Fruit fly (Drosophila melanogaster) whole organism, embryonic: ENCODE data around the gene LPCAT.

Source experiments
- Atf6 ChIP-seq: fragments of 200-800 bp; sonication (Bioruptor generic); IDR thresholded peaks from 2 replicates; pipeline ENCODE4 v1.3.6; 2022; ENCODE audit warnings: missing biosample characterization, missing genetic modification characterization
- BtbVII ChIP-seq: fragments of 200-800 bp; sonication (Bioruptor generic); optimal IDR thresholded peaks from 3 replicates; lab custom pipeline; 2017; ENCODE audit warnings: missing biosample characterization, mild to moderate bottlenecking, missing genetic modification characterization
- CG10147 ChIP-seq: fragments of 200-800 bp; sonication (Bioruptor generic); optimal IDR thresholded peaks from 2 replicates; lab custom pipeline; 2019; ENCODE audit warnings: missing biosample characterization, mild to moderate bottlenecking, missing genetic modification characterization, moderate library complexity
- CG10959 ChIP-seq: fragments of 200-800 bp; sonication (Bioruptor generic); IDR thresholded peaks from 2 replicates; pipeline ENCODE4 v1.3.6; 2022; ENCODE audit warnings: missing biosample characterization, missing genetic modification characterization
- CG11504 ChIP-seq: fragments of 200-800 bp; sonication (Bioruptor generic); optimal IDR thresholded peaks from 3 replicates; lab custom pipeline; 2019; ENCODE audit warnings: missing biosample characterization, mild to moderate bottlenecking, missing genetic modification characterization, moderate library complexity
- CG12104 ChIP-seq: fragments of 200-800 bp; sonication (Bioruptor generic); optimal IDR thresholded peaks from 3 replicates; lab custom pipeline; 2016; ENCODE audit warnings: missing biosample characterization, missing genetic modification characterization
- CG12236 ChIP-seq: fragments of 200-800 bp; sonication (Bioruptor generic); optimal IDR thresholded peaks from 2 replicates; lab custom pipeline; 2016; ENCODE audit warnings: missing biosample characterization, missing genetic modification characterization
- CG12659 ChIP-seq: fragments of 200-800 bp; sonication (Bioruptor generic); optimal IDR thresholded peaks from 3 replicates; lab custom pipeline; 2017; ENCODE audit warnings: mild to moderate bottlenecking, missing biosample characterization, missing genetic modification reagents, missing genetic modification characterization
- CG13123 ChIP-seq: fragments of 200-800 bp; sonication (Bioruptor generic); optimal IDR thresholded peaks from 2 replicates; lab custom pipeline; 2016; ENCODE audit warnings: missing biosample characterization, missing genetic modification characterization
- CG13296 ChIP-seq: fragments of 200-800 bp; sonication (Bioruptor generic); optimal IDR thresholded peaks from 3 replicates; lab custom pipeline; 2018; ENCODE audit warnings: missing biosample characterization, mild to moderate bottlenecking, missing genetic modification characterization
- CG15514 ChIP-seq: fragments of 200-800 bp; sonication (Bioruptor generic); optimal IDR thresholded peaks from 3 replicates; lab custom pipeline; 2017; ENCODE audit warnings: missing biosample characterization, missing genetic modification characterization, mild to moderate bottlenecking, moderate library complexity, missing genetic modification reagents
- CG15601 ChIP-seq: fragments of 200-800 bp; sonication (Bioruptor generic); optimal IDR thresholded peaks from 3 replicates; lab custom pipeline; 2019; ENCODE audit warnings: missing biosample characterization, mild to moderate bottlenecking, missing genetic modification characterization, moderate library complexity
- CG1603 ChIP-seq: fragments of 200-800 bp; sonication (Bioruptor generic); optimal IDR thresholded peaks from 2 replicates; lab custom pipeline; 2019; ENCODE audit warnings: missing biosample characterization, mild to moderate bottlenecking, missing genetic modification characterization, moderate library complexity
- CG1647 ChIP-seq: fragments of 200-800 bp; sonication (Bioruptor generic); optimal IDR thresholded peaks from 3 replicates; lab custom pipeline; 2016; ENCODE audit warnings: missing biosample characterization, missing genetic modification characterization
- CG16779 ChIP-seq: fragments of 200-800 bp; sonication (Bioruptor generic); IDR thresholded peaks from 2 replicates; pipeline ENCODE4 v1.3.6; 2022; ENCODE audit warnings: missing biosample characterization, missing genetic modification characterization
- CG17359 ChIP-seq: fragments of 200-800 bp; sonication (Bioruptor generic); optimal IDR thresholded peaks from 3 replicates; lab custom pipeline; 2018; ENCODE audit warnings: missing biosample characterization, mild to moderate bottlenecking, missing genetic modification characterization, moderate library complexity
- CG18599 ChIP-seq: fragments of 200-800 bp; sonication (Bioruptor generic); optimal IDR thresholded peaks from 3 replicates; lab custom pipeline; 2017; ENCODE audit warnings: missing biosample characterization, missing genetic modification characterization, mild to moderate bottlenecking, moderate library complexity, missing genetic modification reagents
- CG31388 ChIP-seq: fragments of 200-800 bp; sonication (Bioruptor generic); optimal IDR thresholded peaks from 2 replicates; lab custom pipeline; 2016; ENCODE audit warnings: missing biosample characterization, missing genetic modification characterization
- CG43689 ChIP-seq: fragments of 200-800 bp; sonication (Bioruptor generic); IDR thresholded peaks from 2 replicates; pipeline ENCODE4 v1.3.6; 2022; ENCODE audit warnings: missing biosample characterization, missing genetic modification characterization
- CG7928 ChIP-seq: fragments of 200-800 bp; sonication (Bioruptor generic); optimal IDR thresholded peaks from 2 replicates; lab custom pipeline; 2017; ENCODE audit warnings: missing biosample characterization, mild to moderate bottlenecking, missing genetic modification characterization
- CG9932 ChIP-seq: fragments of 200-800 bp; sonication (Bioruptor generic); IDR thresholded peaks from 2 replicates; pipeline ENCODE4 v1.3.6; 2022; ENCODE audit warnings: missing biosample characterization, missing genetic modification characterization
- CkIIα-i1 ChIP-seq: fragments of 200-800 bp; sonication (Bioruptor generic); IDR thresholded peaks from 2 replicates; pipeline ENCODE4 v1.3.6; 2022; ENCODE audit warnings: missing biosample characterization, missing genetic modification characterization
- Dfd ChIP-seq, 2 experiments: fragments of >200 bp; optimal IDR thresholded peaks; 2 replicates each; lab custom pipeline; 2017; ENCODE audit warnings: missing biosample characterization in 2 of 2, missing genetic modification characterization in 2 of 2
- Dip3 ChIP-seq: fragments of 200-800 bp; sonication (Bioruptor generic); optimal IDR thresholded peaks from 3 replicates; lab custom pipeline; 2016; ENCODE audit warnings: missing biosample characterization, missing genetic modification characterization
- Doc3 ChIP-seq: fragments of 200-800 bp; sonication (Bioruptor generic); IDR thresholded peaks from 3 replicates; pipeline ENCODE4 v1.3.6; 2022; ENCODE audit warnings: missing biosample characterization, missing genetic modification characterization; ENCODE audit not compliant: partially characterized antibody
- E2f1 ChIP-seq: fragments of 200-800 bp; sonication (Bioruptor generic); IDR thresholded peaks from 2 replicates; pipeline ENCODE4 v1.3.6; 2022; ENCODE audit warnings: missing biosample characterization, missing genetic modification characterization
- HmgD ChIP-seq: fragments of 200-800 bp; sonication (Bioruptor generic); optimal IDR thresholded peaks from 3 replicates; lab custom pipeline; 2016; ENCODE audit warnings: missing biosample characterization, missing genetic modification characterization
- Max ChIP-seq: fragments of 200-800 bp; sonication (Bioruptor generic); optimal IDR thresholded peaks from 2 replicates; lab custom pipeline; 2016; ENCODE audit warnings: missing biosample characterization, mild to moderate bottlenecking, missing genetic modification characterization
- Med ChIP-seq: fragments of 200-800 bp; sonication (Bioruptor generic); peaks from one replicate; lab custom pipeline; 2016; ENCODE audit warnings: missing biosample characterization, missing genetic modification characterization, mild to moderate bottlenecking, inconsistent platforms, moderate library complexity
- NFAT ChIP-seq: fragments of 200-800 bp; sonication (Bioruptor generic); IDR thresholded peaks from 2 replicates; pipeline ENCODE4 v1.3.6; 2022; ENCODE audit warnings: missing biosample characterization, missing genetic modification characterization
- Sry-β ChIP-seq: fragments of 200-800 bp; sonication (Bioruptor generic); optimal IDR thresholded peaks from 2 replicates; lab custom pipeline; 2018; ENCODE audit warnings: missing biosample characterization, mild to moderate bottlenecking, missing genetic modification characterization, moderate library complexity
- Xbp1 ChIP-seq: fragments of 200-800 bp; sonication (Bioruptor generic); optimal IDR thresholded peaks from 3 replicates; lab custom pipeline; 2016; ENCODE audit warnings: missing biosample characterization, mild to moderate bottlenecking, missing genetic modification characterization
- cato ChIP-seq: fragments of 200-800 bp; sonication (Bioruptor generic); optimal IDR thresholded peaks from 2 replicates; lab custom pipeline; 2016; ENCODE audit warnings: missing biosample characterization, missing genetic modification characterization, borderline replicate concordance
- chm ChIP-seq: fragments of 200-800 bp; sonication (Bioruptor generic); IDR thresholded peaks from 2 replicates; pipeline ENCODE4 v1.3.6; 2022; ENCODE audit warnings: missing biosample characterization, missing genetic modification characterization
- eyg ChIP-seq: fragments of 200-800 bp; sonication (Bioruptor generic); optimal IDR thresholded peaks from 3 replicates; lab custom pipeline; 2016; ENCODE audit warnings: missing biosample characterization, missing genetic modification characterization
- gce ChIP-seq: fragments of 200-800 bp; sonication (Bioruptor generic); IDR thresholded peaks from 3 replicates; pipeline ENCODE4 v1.3.6; 2022; ENCODE audit warnings: missing biosample characterization, missing genetic modification characterization
- gro ChIP-seq: fragments of 200-800 bp; sonication (Bioruptor generic); optimal IDR thresholded peaks from 2 replicates; lab custom pipeline; 2016; ENCODE audit warnings: missing biosample characterization, missing genetic modification characterization
- gsb ChIP-seq: fragments of 200-800 bp; sonication (Bioruptor generic); IDR thresholded peaks from 2 replicates; pipeline ENCODE4 v1.3.6; 2022; ENCODE audit warnings: missing biosample characterization, missing genetic modification characterization
- inv ChIP-seq: fragments of 200-800 bp; sonication (Bioruptor generic); IDR thresholded peaks from 2 replicates; pipeline ENCODE4 v1.3.6; 2022; ENCODE audit warnings: missing biosample characterization, missing genetic modification characterization; ENCODE audit not compliant: partially characterized antibody
- nerfin-2 ChIP-seq: fragments of 200-800 bp; sonication (Bioruptor generic); IDR thresholded peaks from 2 replicates; pipeline ENCODE4 v1.3.6; 2022; ENCODE audit warnings: missing biosample characterization, missing genetic modification characterization; ENCODE audit not compliant: partially characterized antibody
- otp ChIP-seq: fragments of 200-800 bp; sonication (Bioruptor generic); IDR thresholded peaks from 3 replicates; pipeline ENCODE4, ENCODE4 v1.3.6; 2022; ENCODE audit warnings: missing biosample characterization, missing genetic modification characterization
- pan ChIP-seq, 4 experiments: fragments of >200 bp in 3 of 4; fragments of 200-800 bp in 1 of 4; sonication (Bioruptor generic) in 1 of 4; optimal IDR thresholded peaks in 3 of 4; IDR thresholded peaks in 1 of 4; 2 replicates each; pipeline versions ENCODE4 v1.3.6 to Lab custom; 2017 to 2022; ENCODE audit warnings: missing biosample characterization in 2 of 4, missing genetic modification characterization in 2 of 4, mixed read lengths in 1 of 4
- peb ChIP-seq: fragments of 200-800 bp; sonication (Bioruptor generic); IDR thresholded peaks from 2 replicates; pipeline ENCODE4 v1.3.6; 2022; ENCODE audit warnings: missing biosample characterization, missing genetic modification characterization
- psq ChIP-seq: fragments of 200-800 bp; sonication (Bioruptor generic); optimal IDR thresholded peaks from 2 replicates; lab custom pipeline; 2017; ENCODE audit warnings: missing biosample characterization, missing genetic modification characterization
- schlank ChIP-seq: fragments of 200-800 bp; sonication (Bioruptor generic); optimal IDR thresholded peaks from 2 replicates; lab custom pipeline; 2018; ENCODE audit warnings: missing biosample characterization, mild to moderate bottlenecking, missing genetic modification characterization
- tup ChIP-seq: fragments of 200-800 bp; sonication (Bioruptor generic); optimal IDR thresholded peaks from 2 replicates; lab custom pipeline; 2016; ENCODE audit warnings: missing biosample characterization, mild to moderate bottlenecking, missing genetic modification characterization, moderate library complexity
- usp ChIP-seq: fragments of >200 bp; optimal IDR thresholded peaks from 2 replicates; lab custom pipeline; 2017; ENCODE audit warnings: missing biosample characterization, missing genetic modification characterization
- vvl ChIP-seq: fragments of 200-800 bp; sonication (Bioruptor generic); IDR thresholded peaks from 2 replicates; pipeline ENCODE4 v1.3.6; 2022; ENCODE audit warnings: missing biosample characterization, missing genetic modification characterization
- zf30C ChIP-seq: fragments of 200-800 bp; sonication (Bioruptor generic); optimal IDR thresholded peaks from 3 replicates; lab custom pipeline; 2018; ENCODE audit warnings: missing biosample characterization, mild to moderate bottlenecking, missing genetic modification characterization

The LPCAT gene

dm6 chrX:9583440-9584103, 3.8 kb upstream of the LPCAT start (continued):
- TF ChIP-seq CG7928 (GFP tag; lab: Kevin White, UChicago) (peak; percentile 73), CG12659 (GFP tag; lab: Kevin White, UChicago) (peak; percentile 97), pan (optimal IDR thresholded peaks at IDR 0.05; lab: Kevin White, UChicago) (no peak), pan (GFP tag; optimal IDR thresholded peaks at IDR 0.05 in 1 of 2, IDR thresholded peaks at IDR 0.05 in 1 of 2) (peak in 1 of 2 experiments; percentile 93), gsb (GFP tag; lab: Robert Waterston, UW) (peak; percentile 78), CG11504 (tag; lab: Kevin White, UChicago) (peak; percentile 95), CG10147 (GFP tag; lab: Kevin White, UChicago) (peak; percentile 94), Atf6 (GFP tag; lab: Robert Waterston, UW) (peak; percentile 96), Dfd (GFP tag; optimal IDR thresholded peaks at IDR 0.05; lab: Kevin White, UChicago) (no peak), peb (GFP tag; lab: Robert Waterston, UW) (peak; percentile 85), BtbVII (GFP tag; lab: Kevin White, UChicago) (peak; percentile 95), CG1603 (peak; percentile 83), CG12236 (GFP tag; lab: Kevin White, UChicago) (no peak), CG16779 (GFP tag; lab: Robert Waterston, UW) (peak; percentile 85; the same call in 1 of the 2 replicates), NFAT (GFP tag; lab: Robert Waterston, UW) (peak; percentile 80; the same call in 1 of the 2 replicates), schlank (tag; lab: Kevin White, UChicago) (peak; percentile 88), Max (GFP tag; lab: Kevin White, UChicago) (peak; percentile 82), zf30C (GFP tag; lab: Kevin White, UChicago) (no peak), Xbp1 (GFP tag; lab: Kevin White, UChicago) (peak; percentile 91), chm (GFP tag; lab: Robert Waterston, UW) (peak; percentile 93), CG31388 (GFP tag; lab: Kevin White, UChicago) (peak; percentile 43), CG15514 (GFP tag; lab: Kevin White, UChicago) (peak; percentile 92), usp (GFP tag; lab: Kevin White, UChicago) (no peak), Med (GFP tag; lab: Kevin White, UChicago) (peak; percentile 95), CG13296 (GFP tag; lab: Kevin White, UChicago) (peak; percentile 96), otp (GFP tag; lab: Robert Waterston, UW) (peak; percentile 87), nerfin-2 (no peak), CG18599 (GFP tag; lab: Kevin White, UChicago) (peak; percentile 98), CkIIα-i1 (peak; percentile 36; the same call in 1 of the 2 replicates), CG10959 (GFP tag; lab: Robert Waterston, UW) (peak; percentile 73), Doc3 (GFP tag; lab: Robert Waterston, UW) (no peak), CG43689 (peak; percentile 85), CG15601 (tag; lab: Kevin White, UChicago) (peak; percentile 92), inv (GFP tag; lab: Robert Waterston, UW) (no peak), CG9932 (peak; percentile 92), E2f1 (GFP tag; lab: Robert Waterston, UW) (peak; percentile 92), CG12104 (GFP tag; lab: Kevin White, UChicago) (peak; percentile 87), CG13123 (GFP tag; lab: Kevin White, UChicago) (peak; percentile 74), Sry-β (GFP tag; lab: Kevin White, UChicago) (peak; percentile 31), Dip3 (peak; percentile 70), CG17359 (tag; lab: Kevin White, UChicago) (peak; percentile 96), gce (GFP tag; lab: Robert Waterston, UW) (peak; percentile 93), psq (GFP tag; lab: Kevin White, UChicago) (peak; percentile 74), vvl (peak; percentile 96), HmgD (no peak), CG1647 (GFP tag; lab: Kevin White, UChicago) (peak; percentile 31), tup (GFP tag; lab: Kevin White, UChicago) (peak; percentile 75), cato (GFP tag; lab: Kevin White, UChicago) (peak; percentile 84), eyg (no peak), gro (GFP tag; lab: Kevin White, UChicago) (no peak)
